Fruit fly (Drosophila melanogaster): ENCODE measurements around the gene CG7627.

DNA sequence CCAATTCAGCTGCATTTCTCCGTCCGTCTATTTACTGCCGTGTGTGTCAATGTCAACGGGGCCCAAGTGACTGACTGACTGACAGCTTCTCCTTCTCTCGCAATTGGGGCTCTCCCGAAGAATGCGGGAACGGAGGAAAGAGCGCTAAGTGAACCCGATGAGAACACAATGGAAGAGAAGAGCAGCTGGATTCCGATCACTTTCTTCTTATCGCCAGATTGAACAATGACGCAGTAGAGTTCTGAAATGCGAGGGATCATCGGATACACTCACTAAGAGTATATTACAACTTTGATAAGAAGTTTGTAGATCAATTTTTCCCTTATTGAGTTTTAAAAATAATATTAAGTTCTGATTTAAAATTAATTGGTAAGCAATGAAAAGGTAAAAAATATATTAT lies 49.3 kb upstream of the CG7627 start, which contains the start of gene Naglu:
- TF ChIP-seq CG8478 (optimal IDR thresholded peaks at IDR 0.05) (no peak), usp (GFP tag; optimal IDR thresholded peaks at IDR 0.05) (no peak), pan (optimal IDR thresholded peaks at IDR 0.05) (no peak)

Data from whole organism.